Fruit fly (Drosophila melanogaster) whole organism, embryonic: Measurements from ENCODE around the gene Shal.
A peak's percentile ranks its signal among the peaks of the same experiment; 100 is the strongest.

ENCODE experiments used
- Ets65A ChIP-seq: fragments of 200-800 bp; sonication (Bioruptor generic); peaks from one replicate; lab custom pipeline; 2016; ENCODE audit warnings: missing biosample characterization, missing genetic modification characterization
- TFAM ChIP-seq: fragments of 200-800 bp; sonication (Bioruptor generic); optimal IDR thresholded peaks from 2 replicates; lab custom pipeline; 2017; ENCODE audit warnings: missing biosample characterization, missing genetic modification characterization, inconsistent platforms
- shn ChIP-seq: fragments of 200-800 bp; sonication (Bioruptor generic); optimal IDR thresholded peaks from 3 replicates; lab custom pipeline; 2016; ENCODE audit warnings: missing biosample characterization, missing genetic modification characterization
- tll ChIP-seq, 2 experiments: fragments of 200-800 bp in 1 of 2; fragments of >200 bp in 1 of 2; sonication (Bioruptor generic) in 1 of 2; optimal IDR thresholded peaks; 2 replicates each; lab custom pipeline; 2017 to 2019; ENCODE audit warnings: missing biosample characterization in 2 of 2, missing genetic modification characterization in 2 of 2, mild to moderate bottlenecking in 1 of 2, moderate library complexity in 1 of 2

DNA sequence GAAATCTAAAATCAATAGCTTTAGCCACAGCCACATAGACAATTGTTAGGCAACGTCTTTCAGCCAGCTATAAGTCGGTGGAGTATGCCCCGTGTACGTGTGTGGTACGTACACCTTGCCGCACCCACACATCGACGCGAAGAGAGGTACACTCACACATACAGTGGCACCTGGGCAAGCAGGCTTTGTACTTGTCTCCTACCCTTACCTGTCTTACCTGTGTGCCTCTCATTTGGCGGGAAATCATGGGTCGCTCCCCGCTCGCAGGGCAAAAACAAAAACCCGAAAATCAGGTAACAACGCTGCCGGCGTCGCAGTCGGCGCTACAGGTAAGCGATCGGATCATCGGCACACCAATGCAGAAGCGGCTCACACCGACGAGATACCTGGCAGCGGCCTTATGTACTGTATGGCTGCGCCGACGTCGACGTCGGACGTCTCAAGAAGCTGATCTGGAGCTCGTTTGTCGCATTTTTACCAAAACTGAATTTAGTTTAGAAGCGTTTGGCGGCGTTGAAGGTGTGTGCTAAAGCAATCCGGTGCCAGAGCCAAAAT is 22.1 kb downstream of the Shal start:
- TF ChIP-seq Ets65A (GFP tag; lab: Kevin White, UChicago) (no peak), TFAM (GFP tag; lab: Kevin White, UChicago) (no peak), shn (no peak), tll (GFP tag; optimal IDR thresholded peaks at IDR 0.05; lab: Kevin White, UChicago) (peak in 1 of 2 experiments; percentile 38)
